Worm (Caenorhabditis elegans): ENCODE measurements around the gene B0334.20.

- TF ChIP-seq mec-3 (tag; optimal IDR thresholded peaks at IDR 0.05; ENCODE audit: borderline replicate concordance) (no peak), fkh-10 (GFP tag; optimal IDR thresholded peaks at IDR 0.05) (no peak), pqm-1 (tag; optimal IDR thresholded peaks at IDR 0.05) (no peak), pat-9 (tag; optimal IDR thresholded peaks at IDR 0.05) (no peak), dmd-4 (tag; optimal IDR thresholded peaks at IDR 0.05; ENCODE audit: borderline replicate concordance) (no peak)
Measured at ce11 chrII:11472542-11472941, 27.7 kb downstream of the B0334.20 start.
